Worm (Caenorhabditis elegans) whole organism, L3 larva: ENCODE results near the gene Y39B6A.7.

Source experiments
- ceh-16 ChIP-seq: sonication (generic microtip); optimal IDR thresholded peaks from 2 replicates; lab custom pipeline; 2017; ENCODE audit warnings: missing biosample characterization, missing genetic modification characterization
- ceh-9 ChIP-seq: sonication (generic microtip); optimal IDR thresholded peaks from 2 replicates; lab custom pipeline; 2018; ENCODE audit warnings: missing biosample characterization, missing genetic modification characterization
- egl-5 ChIP-seq: fragments of 150-350 bp; optimal IDR thresholded peaks from 2 replicates; lab custom pipeline; 2017; ENCODE audit warnings: missing biosample characterization, missing genetic modification reagents, missing genetic modification characterization, inconsistent platforms
- elt-1 ChIP-seq: fragments of 150-350 bp; optimal IDR thresholded peaks from 2 replicates; lab custom pipeline; 2014; ENCODE audit warnings: missing biosample characterization, missing genetic modification characterization
- fkh-10 ChIP-seq: sonication (generic microtip); optimal IDR thresholded peaks from 2 replicates; lab custom pipeline; 2017; ENCODE audit warnings: missing biosample characterization, missing genetic modification reagents, missing genetic modification characterization
- lin-39 ChIP-seq: fragments of 150-350 bp; optimal IDR thresholded peaks from 2 replicates; lab custom pipeline; 2018; ENCODE audit warnings: missing biosample characterization, missing genetic modification reagents, missing genetic modification characterization
- nfya-1 ChIP-seq: sonication (generic microtip); optimal IDR thresholded peaks from 2 replicates; lab custom pipeline; 2017; ENCODE audit warnings: missing genetic modification characterization, mild to moderate bottlenecking, missing compliant biosample characterization, antibody characterized with exemption, moderate library complexity; ENCODE audit not compliant: insufficient read depth
- nhr-12 ChIP-seq: fragments of 150-350 bp; optimal IDR thresholded peaks from 2 replicates; lab custom pipeline; 2014; ENCODE audit warnings: missing biosample characterization, missing genetic modification characterization
- nhr-23 ChIP-seq: fragments of 150-350 bp; optimal IDR thresholded peaks from 2 replicates; lab custom pipeline; 2014; ENCODE audit warnings: missing biosample characterization, missing genetic modification reagents, missing genetic modification characterization
- nhr-25 ChIP-seq: sonication (generic microtip); optimal IDR thresholded peaks from 2 replicates; lab custom pipeline; 2017; ENCODE audit warnings: missing biosample characterization, missing genetic modification characterization
- nhr-67 ChIP-seq: fragments of 150-350 bp; optimal IDR thresholded peaks from 2 replicates; lab custom pipeline; 2014; ENCODE audit warnings: missing biosample characterization, missing genetic modification characterization
- snpc-4 ChIP-seq: fragments of 150-350 bp; optimal IDR thresholded peaks from 2 replicates; lab custom pipeline; 2014; ENCODE audit warnings: missing biosample characterization, missing genetic modification characterization
- tbx-2 ChIP-seq: sonication (generic microtip); optimal IDR thresholded peaks from 2 replicates; lab custom pipeline; 2016; ENCODE audit warnings: mild to moderate bottlenecking, missing genetic modification characterization, missing compliant biosample characterization
- ztf-11 ChIP-seq: fragments of 150-350 bp; optimal IDR thresholded peaks from 2 replicates; lab custom pipeline; 2014; ENCODE audit warnings: missing biosample characterization, missing genetic modification characterization

DNA sequence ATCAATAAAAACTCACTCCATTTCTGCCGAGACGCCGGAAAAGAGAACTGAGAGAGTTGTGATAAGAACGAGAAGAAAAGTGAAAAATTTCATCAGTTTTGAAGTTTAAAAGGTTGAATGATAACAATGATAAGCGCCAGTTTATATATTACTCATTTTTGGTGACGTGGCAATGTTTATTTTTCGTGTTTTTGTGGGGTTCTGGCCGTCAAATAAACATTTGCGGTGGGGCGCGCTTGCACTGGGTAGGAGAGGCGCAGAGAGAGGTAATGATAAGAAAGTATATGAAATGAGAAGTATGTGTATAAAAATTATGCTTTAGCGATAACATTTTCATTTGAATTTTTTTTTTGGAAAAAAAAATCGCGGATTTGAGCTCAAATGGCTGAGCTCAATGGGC lies 9.7 kb upstream of the Y39B6A.7 start, which contains the start of gene Y39B6A.5:
- TF ChIP-seq nhr-23 (tag; lab: Kevin White, UChicago) (no peak), nhr-67 (tag; lab: Kevin White, UChicago) (no peak), nfya-1 (no peak), tbx-2 (tag; lab: Kevin White, UChicago) (no peak), elt-1 (tag; lab: Kevin White, UChicago) (no peak), ceh-9 (tag; lab: Kevin White, UChicago) (no peak), nhr-12 (no peak), ceh-16 (tag; lab: Kevin White, UChicago) (no peak), lin-39 (tag; lab: Kevin White, UChicago) (no peak), snpc-4 (tag; lab: Kevin White, UChicago) (peak; percentile 61), fkh-10 (GFP tag; lab: Kevin White, UChicago) (no peak), egl-5 (tag; lab: Kevin White, UChicago) (no peak), ztf-11 (no peak), nhr-25 (no peak)
